Worm (Caenorhabditis elegans): ENCODE results near the gene W10C6.2.

- TF ChIP-seq ZK337.2 (GFP tag; IDR thresholded peaks at IDR 0.05) (no peak), skn-1 (tag; optimal IDR thresholded peaks at IDR 0.05) (no peak), ZK546.5 (tag; optimal IDR thresholded peaks at IDR 0.05) (no peak), ztf-11 (tag; optimal IDR thresholded peaks at IDR 0.05) (no peak), nhr-76 (tag; optimal IDR thresholded peaks at IDR 0.05) (no peak), cey-2 (tag; optimal IDR thresholded peaks at IDR 0.05; ENCODE audit: borderline replicate concordance, insufficient read depth) (no peak), unc-130 (GFP tag; optimal IDR thresholded peaks at IDR 0.05) (no peak), snpc-4 (tag; optimal IDR thresholded peaks at IDR 0.05) (no peak), fos-1 (tag; optimal IDR thresholded peaks at IDR 0.05) (no peak), lin-15B (tag; optimal IDR thresholded peaks at IDR 0.05) (no peak), lin-39 (tag; optimal IDR thresholded peaks at IDR 0.05) (no peak)
Observed at ce11 chrII:11163291-11163690, 41.6 kb upstream of the W10C6.2 start.

Data from whole organism, L4 larva.